Fruit fly (Drosophila melanogaster): ENCODE data around the gene CG42514.

dm6 chr3L:16495989-16496797, at the start of gene CG42514:
- TF ChIP-seq psq (GFP tag; optimal IDR thresholded peaks at IDR 0.05) (no peak), HLH106 (tag; optimal IDR thresholded peaks at IDR 0.05) (no peak), Myc (optimal IDR thresholded peaks at IDR 0.05) (no peak), Hr78 (GFP tag; optimal IDR thresholded peaks at IDR 0.05) (no peak), Jra (GFP tag; optimal IDR thresholded peaks at IDR 0.05) (no peak), Mio (GFP tag; optimal IDR thresholded peaks at IDR 0.05) (no peak), CrebA (GFP tag; optimal IDR thresholded peaks at IDR 0.05; ENCODE audit: borderline replicate concordance) (no peak), h (GFP tag; optimal IDR thresholded peaks at IDR 0.05) (no peak)

All from whole organism, wandering third instar larva.